Fruit fly (Drosophila melanogaster) whole organism, wandering third instar larva: ENCODE data around the gene Tom20.

Source experiments
- Abd-B ChIP-seq: fragments of >200 bp; optimal IDR thresholded peaks from 2 replicates; lab custom pipeline; 2017; ENCODE audit warnings: missing biosample characterization, missing genetic modification characterization
- CG32264 ChIP-seq: fragments of 200-800 bp; sonication (Bioruptor generic); optimal IDR thresholded peaks from 2 replicates; lab custom pipeline; 2016; ENCODE audit warnings: missing biosample characterization, missing genetic modification characterization
- CG9705 ChIP-seq: fragments of 200-800 bp; sonication (Bioruptor generic); optimal IDR thresholded peaks from 2 replicates; lab custom pipeline; 2018; ENCODE audit warnings: missing biosample characterization, mild to moderate bottlenecking, missing genetic modification characterization
- CrebA ChIP-seq: fragments of 200-800 bp; sonication (Bioruptor generic); optimal IDR thresholded peaks from 2 replicates; lab custom pipeline; 2016; ENCODE audit warnings: missing biosample characterization, mild to moderate bottlenecking, missing genetic modification characterization, borderline replicate concordance
- Dfd ChIP-seq: fragments of >200 bp; optimal IDR thresholded peaks from 2 replicates; lab custom pipeline; 2017; ENCODE audit warnings: missing biosample characterization, missing genetic modification characterization
- Dif ChIP-seq: fragments of 200-275, 200-300 bp; sonication (Bioruptor generic); optimal IDR thresholded peaks from 2 replicates; lab custom pipeline; 2018; ENCODE audit warnings: missing biosample characterization, missing genetic modification characterization; ENCODE audit not compliant: partially characterized antibody
- GATAd ChIP-seq: sonication (Bioruptor generic); optimal IDR thresholded peaks from 2 replicates; lab custom pipeline; 2016; ENCODE audit warnings: missing biosample characterization, missing genetic modification characterization
- HLH106 ChIP-seq: fragments of 200-800 bp; optimal IDR thresholded peaks from 3 replicates; lab custom pipeline; 2019; ENCODE audit warnings: missing biosample characterization, mild to moderate bottlenecking, missing genetic modification characterization, moderate library complexity
- Hnf4 ChIP-seq: fragments of 200-800 bp; sonication (Bioruptor generic); optimal IDR thresholded peaks from 2 replicates; lab custom pipeline; 2016; ENCODE audit warnings: missing biosample characterization, mild to moderate bottlenecking, missing genetic modification characterization
- Hr78 ChIP-seq: fragments of >200 bp; optimal IDR thresholded peaks from 2 replicates; lab custom pipeline; 2017; ENCODE audit warnings: missing biosample characterization, missing genetic modification characterization
- Hr83 ChIP-seq: fragments of 200-300 bp; sonication (Bioruptor generic); optimal IDR thresholded peaks from 2 replicates; lab custom pipeline; 2016; ENCODE audit warnings: missing biosample characterization, mild to moderate bottlenecking, missing genetic modification characterization, moderate library complexity; ENCODE audit not compliant: poor library complexity, severe bottlenecking
- Jra ChIP-seq: sonication (Bioruptor generic); optimal IDR thresholded peaks from 2 replicates; lab custom pipeline; 2016; ENCODE audit warnings: missing biosample characterization, missing genetic modification characterization
- Mio ChIP-seq: sonication (Bioruptor generic); optimal IDR thresholded peaks from 2 replicates; lab custom pipeline; 2016; ENCODE audit warnings: missing biosample characterization, missing genetic modification characterization
- Myc ChIP-seq: fragments of >200 bp; optimal IDR thresholded peaks from 2 replicates; lab custom pipeline; 2017
- N ChIP-seq: fragments of >200 bp; optimal IDR thresholded peaks from 2 replicates; lab custom pipeline; 2018; ENCODE audit warnings: missing biosample characterization, missing external identifiers, missing genetic modification characterization
- OdsH ChIP-seq: fragments of 200-800 bp; sonication (Bioruptor generic); optimal IDR thresholded peaks from 2 replicates; lab custom pipeline; 2016; ENCODE audit warnings: missing biosample characterization, mild to moderate bottlenecking, missing genetic modification characterization
- Rel ChIP-seq, 2 experiments: fragments of 200-800 bp; sonication (Bioruptor generic) in 1 of 2; optimal IDR thresholded peaks; 2 replicates in 1 of 2; 3 replicates in 1 of 2; lab custom pipeline; 2016 to 2019; ENCODE audit warnings: mild to moderate bottlenecking in 2 of 2, missing biosample characterization in 2 of 2, missing genetic modification characterization in 2 of 2, moderate library complexity in 1 of 2
- Sp1 ChIP-seq: fragments of 200-800 bp; sonication (Bioruptor generic); optimal IDR thresholded peaks from 3 replicates; lab custom pipeline; 2019; ENCODE audit warnings: missing biosample characterization, mild to moderate bottlenecking, missing genetic modification characterization, moderate library complexity
- Vsx2 ChIP-seq: fragments of 200-300, 225-300 bp; sonication (Bioruptor generic); optimal IDR thresholded peaks from 2 replicates; lab custom pipeline; 2018; ENCODE audit warnings: missing biosample characterization, missing genetic modification characterization; ENCODE audit not compliant: partially characterized antibody
- br ChIP-seq: fragments of 200-800 bp; sonication (Bioruptor generic); optimal IDR thresholded peaks from 2 replicates; lab custom pipeline; 2016; ENCODE audit warnings: missing biosample characterization, missing genetic modification characterization
- brk ChIP-seq: fragments of 200-800 bp; sonication (Bioruptor generic); optimal IDR thresholded peaks from 2 replicates; lab custom pipeline; 2016; ENCODE audit warnings: missing biosample characterization, mild to moderate bottlenecking, missing genetic modification characterization
- dl ChIP-seq, 2 experiments: fragments of 175-275, 200-275 bp in 1 of 2; fragments of 200-275 bp in 1 of 2; sonication (Bioruptor generic); optimal IDR thresholded peaks; lab custom pipeline; 2018; ENCODE audit warnings: mild to moderate bottlenecking in 2 of 2, missing biosample characterization in 2 of 2, missing genetic modification characterization in 2 of 2, moderate library complexity in 2 of 2; ENCODE audit not compliant: partially characterized antibody in 2 of 2, insufficient read depth in 1 of 2
- dmrt93B ChIP-seq: fragments of 200-800 bp; sonication (Bioruptor generic); optimal IDR thresholded peaks from 2 replicates; lab custom pipeline; 2018; ENCODE audit warnings: missing biosample characterization, mild to moderate bottlenecking, missing genetic modification characterization
- dsf ChIP-seq: sonication (Bioruptor generic); optimal IDR thresholded peaks from 2 replicates; lab custom pipeline; 2016; ENCODE audit warnings: missing biosample characterization, missing genetic modification characterization, borderline replicate concordance
- ey ChIP-seq: fragments of 200-800 bp; sonication (Bioruptor generic); optimal IDR thresholded peaks from 2 replicates; lab custom pipeline; 2016; ENCODE audit warnings: missing biosample characterization, missing genetic modification characterization
- foxo ChIP-seq, 2 experiments: fragments of 200-800 bp; sonication (Bioruptor generic); optimal IDR thresholded peaks; 2 replicates in 1 of 2; 3 replicates in 1 of 2; lab custom pipeline; 2016 to 2017; ENCODE audit warnings: missing biosample characterization in 2 of 2, missing genetic modification characterization in 2 of 2
- fru ChIP-seq: fragments of 200-800 bp; sonication (Bioruptor generic); optimal IDR thresholded peaks from 3 replicates; lab custom pipeline; 2016; ENCODE audit warnings: missing biosample characterization, mild to moderate bottlenecking, missing genetic modification characterization
- h ChIP-seq: fragments of 200-800 bp; sonication (Bioruptor generic); optimal IDR thresholded peaks from 3 replicates; lab custom pipeline; 2016; ENCODE audit warnings: missing biosample characterization, mild to moderate bottlenecking, missing genetic modification characterization
- jim ChIP-seq: fragments of 175-275, 200-325 bp; sonication (Bioruptor generic); optimal IDR thresholded peaks from 2 replicates; lab custom pipeline; 2016; ENCODE audit warnings: missing biosample characterization, mild to moderate bottlenecking, missing genetic modification characterization
- lola ChIP-seq: fragments of >200 bp; optimal IDR thresholded peaks from 2 replicates; lab custom pipeline; 2017; ENCODE audit warnings: missing biosample characterization, missing genetic modification characterization
- pan ChIP-seq: fragments of >200 bp; optimal IDR thresholded peaks from 2 replicates; lab custom pipeline; 2017
- psq ChIP-seq: fragments of 200-800 bp; sonication (Bioruptor generic); optimal IDR thresholded peaks from 3 replicates; lab custom pipeline; 2017; ENCODE audit warnings: missing biosample characterization, mild to moderate bottlenecking, missing genetic modification characterization, moderate library complexity
- rgr ChIP-seq: fragments of 200-800 bp; sonication (Bioruptor generic); optimal IDR thresholded peaks from 3 replicates; lab custom pipeline; 2016; ENCODE audit warnings: missing biosample characterization, mild to moderate bottlenecking, missing genetic modification characterization
- sage ChIP-seq: fragments of 200-800 bp; sonication (Bioruptor generic); optimal IDR thresholded peaks from 2 replicates; lab custom pipeline; 2016; ENCODE audit warnings: missing biosample characterization, mild to moderate bottlenecking, missing genetic modification characterization
- sv ChIP-seq: fragments of 200-800 bp; sonication (Bioruptor generic); optimal IDR thresholded peaks from 3 replicates; lab custom pipeline; 2016; ENCODE audit warnings: missing biosample characterization, missing genetic modification characterization
- tai ChIP-seq: sonication (Bioruptor generic); optimal IDR thresholded peaks from 2 replicates; lab custom pipeline; 2016; ENCODE audit warnings: missing biosample characterization, missing genetic modification characterization
- usp ChIP-seq: fragments of >200 bp; optimal IDR thresholded peaks from 2 replicates; lab custom pipeline; 2017; ENCODE audit warnings: missing biosample characterization, missing genetic modification characterization
- woc ChIP-seq: sonication (Bioruptor generic); optimal IDR thresholded peaks from 2 replicates; lab custom pipeline; 2016; ENCODE audit warnings: missing biosample characterization, mild to moderate bottlenecking, missing genetic modification characterization

The Tom20 gene

DNA sequence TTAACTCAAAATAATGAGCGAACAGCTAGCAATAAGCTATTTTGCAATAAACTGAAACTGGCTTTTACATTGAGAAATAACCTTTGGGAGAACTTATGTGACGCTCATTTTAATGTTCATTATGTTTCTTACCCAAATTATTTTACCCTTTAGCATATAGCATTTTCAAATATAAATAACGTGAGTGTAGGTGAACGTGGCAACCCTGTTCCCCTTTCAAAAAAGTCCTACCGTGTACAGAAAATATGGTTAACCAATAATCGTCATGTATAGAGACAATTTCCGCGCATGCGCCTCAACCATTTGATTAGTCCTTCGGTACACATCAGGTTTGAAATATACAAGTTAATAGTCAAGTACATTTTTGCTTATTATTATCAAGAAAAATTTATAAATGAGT lies 6.4 kb upstream of the Tom20 start:
- TF ChIP-seq HLH106 (tag; lab: Kevin White, UChicago) (no peak), Hr83 (GFP tag; lab: Kevin White, UChicago) (no peak), CG9705 (no peak), rgr (no peak), Mio (GFP tag; lab: Kevin White, UChicago) (no peak), GATAd (no peak), CrebA (GFP tag; lab: Kevin White, UChicago) (no peak), fru (GFP tag; lab: Kevin White, UChicago) (no peak), OdsH (GFP tag; lab: Kevin White, UChicago) (no peak), psq (GFP tag; lab: Kevin White, UChicago) (no peak), dsf (no peak), Hnf4 (GFP tag; lab: Kevin White, UChicago) (no peak), dl (GFP tag; optimal IDR thresholded peaks at IDR 0.05; lab: Kevin White, UChicago; ENCODE audit: insufficient read depth in 1 of 2, partially characterized antibody in 2 of 2) (no peak), dmrt93B (GFP tag; lab: Kevin White, UChicago) (no peak), sv (GFP tag; lab: Kevin White, UChicago) (no peak), tai (GFP tag; lab: Kevin White, UChicago) (no peak), ey (no peak), Dif (GFP tag; lab: Kevin White, UChicago) (no peak), jim (GFP tag; lab: Kevin White, UChicago) (no peak)

DNA sequence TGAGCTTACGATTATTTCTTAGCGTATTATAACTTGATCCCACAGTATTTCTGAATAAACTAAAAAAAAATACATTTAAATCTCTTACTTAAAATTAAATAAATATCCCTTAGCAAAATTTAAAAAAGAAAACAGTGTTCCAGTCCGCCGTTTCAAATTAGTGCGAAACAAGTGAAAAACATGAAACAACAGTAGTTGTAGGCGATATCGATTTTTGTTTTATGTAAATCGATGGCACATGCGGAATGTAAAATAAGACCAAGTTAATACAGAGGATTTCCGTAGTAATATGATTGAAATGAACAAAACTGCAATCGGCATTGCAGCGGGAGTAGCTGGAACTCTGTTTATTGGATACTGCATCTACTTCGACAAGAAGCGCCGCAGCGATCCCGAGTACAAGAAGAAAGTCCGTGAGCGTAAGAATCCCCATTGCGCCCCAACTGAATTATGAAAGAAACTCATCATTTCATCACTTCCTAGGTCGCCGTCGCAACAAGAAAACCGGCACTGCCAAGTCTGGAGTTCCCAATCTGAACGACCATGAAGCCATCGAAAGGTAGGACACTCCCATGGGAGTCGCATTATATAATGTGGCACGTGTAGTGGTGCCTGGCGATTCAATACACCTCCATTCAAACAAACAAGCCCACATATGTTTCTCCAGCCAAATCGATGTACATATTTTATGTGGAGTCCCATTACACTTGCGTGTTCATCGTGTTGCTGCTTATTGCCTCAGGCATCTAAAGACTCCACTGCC lies 615 bp downstream of the Tom20 start:
- TF ChIP-seq Hr78 (no peak), Rel (GFP tag; optimal IDR thresholded peaks at IDR 0.05; lab: Kevin White, UChicago) (no peak), Rel (tag; optimal IDR thresholded peaks at IDR 0.05; lab: Kevin White, UChicago) (no peak), usp (GFP tag; lab: Kevin White, UChicago) (no peak), woc (GFP tag; lab: Kevin White, UChicago) (peak; percentile 56), fru (GFP tag; lab: Kevin White, UChicago) (peak; percentile 41), Dif (GFP tag; lab: Kevin White, UChicago) (no peak), dsf (no peak), HLH106 (tag; lab: Kevin White, UChicago) (no peak)

DNA sequence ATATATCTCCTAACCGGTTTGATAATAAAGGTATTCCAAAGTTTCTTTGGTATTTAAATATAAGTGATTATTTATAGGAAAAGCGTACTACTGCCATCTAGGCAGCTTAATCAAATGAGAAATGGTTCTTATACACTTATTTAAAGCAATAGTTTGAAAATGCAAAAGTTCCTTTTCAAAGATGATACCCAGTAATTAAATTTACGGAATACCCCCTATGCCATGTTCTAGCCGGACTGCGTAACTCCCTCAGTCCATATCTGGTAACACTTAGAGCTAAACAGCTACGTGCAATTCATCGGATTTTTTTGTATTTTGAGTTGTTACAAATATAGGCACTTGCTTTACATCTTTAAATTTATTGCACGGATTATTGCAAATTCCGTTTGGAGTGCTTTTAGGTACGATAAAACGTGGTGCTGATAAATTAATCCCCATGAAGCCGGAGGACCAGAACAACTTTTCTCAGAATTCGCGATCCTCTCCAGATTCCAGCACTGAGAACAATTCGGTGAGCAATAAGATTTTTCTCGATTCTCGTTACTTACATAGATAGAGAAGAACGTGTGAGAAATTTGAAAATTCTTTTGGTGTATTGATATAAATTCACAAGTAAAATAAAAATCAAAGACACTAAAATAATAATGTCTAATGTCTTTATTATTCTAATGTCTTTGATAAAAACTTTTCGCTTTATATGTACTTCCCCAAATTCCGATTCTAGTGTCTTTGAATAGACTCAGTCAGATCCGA lies 2.2 kb downstream of the Tom20 start, which contains the start of gene CG7668:
Gene CG7668, plus strand, starts transcription at position 255 of the 753 bp plus-strand sequence.
- peak; percentile 89 for TF ChIP-seq CG9705
- peak; percentile 40 for TF ChIP-seq Rel (GFP tag; optimal IDR thresholded peaks at IDR 0.05; lab: Kevin White, UChicago)
- TF ChIP-seq Rel (tag; optimal IDR thresholded peaks at IDR 0.05; lab: Kevin White, UChicago) = peak; percentile 80
- TF ChIP-seq psq (GFP tag; lab: Kevin White, UChicago) = peak; percentile 81
- peak; percentile 37 for TF ChIP-seq GATAd
- TF ChIP-seq pan (lab: Kevin White, UChicago) = peak; percentile 28
- TF ChIP-seq dsf = peak; percentile 69
- peak; percentile 95 for TF ChIP-seq HLH106 (tag; lab: Kevin White, UChicago)
- TF ChIP-seq Abd-B = no peak
- TF ChIP-seq foxo (GFP tag; optimal IDR thresholded peaks at IDR 0.05; lab: Kevin White, UChicago) = peak in 1 of 2 experiments; percentile 94
- TF ChIP-seq sv (GFP tag; lab: Kevin White, UChicago) = peak; percentile 85
- TF ChIP-seq dmrt93B (GFP tag; lab: Kevin White, UChicago) = peak; percentile 76
- TF ChIP-seq fru (GFP tag; lab: Kevin White, UChicago) = peak; percentile 91
- no peak for TF ChIP-seq Hr78
- peak; percentile 79 for TF ChIP-seq woc (GFP tag; lab: Kevin White, UChicago)
- TF ChIP-seq Jra (GFP tag; lab: Kevin White, UChicago) = peak; percentile 75
- TF ChIP-seq ey = peak; percentile 88
- no peak for TF ChIP-seq dl (GFP tag; optimal IDR thresholded peaks at IDR 0.05; lab: Kevin White, UChicago; ENCODE audit: insufficient read depth in 1 of 2, partially characterized antibody in 2 of 2)
- TF ChIP-seq lola = no peak
- TF ChIP-seq Dif (GFP tag; lab: Kevin White, UChicago) = no peak
- peak; percentile 63 for TF ChIP-seq CrebA (GFP tag; lab: Kevin White, UChicago)
- peak; percentile 95 for TF ChIP-seq Sp1 (GFP tag; lab: Kevin White, UChicago)
- TF ChIP-seq br = peak; percentile 89
- peak; percentile 73 for TF ChIP-seq sage (GFP tag; lab: Kevin White, UChicago)
- TF ChIP-seq Vsx2 = no peak
- peak; percentile 90 for TF ChIP-seq OdsH (GFP tag; lab: Kevin White, UChicago)
- no peak for TF ChIP-seq usp (GFP tag; lab: Kevin White, UChicago)
- TF ChIP-seq Hr83 (GFP tag; lab: Kevin White, UChicago) = peak; percentile 81
- peak; percentile 86 for TF ChIP-seq brk (GFP tag; lab: Kevin White, UChicago)
- peak; percentile 93 for TF ChIP-seq rgr
- peak; percentile 93 for TF ChIP-seq h
- no peak for TF ChIP-seq Myc (lab: Kevin White, UChicago)
- TF ChIP-seq Dfd (GFP tag; lab: Kevin White, UChicago) = no peak
- no peak for TF ChIP-seq jim (GFP tag; lab: Kevin White, UChicago)
- peak; percentile 75 for TF ChIP-seq tai (GFP tag; lab: Kevin White, UChicago)
- TF ChIP-seq Mio (GFP tag; lab: Kevin White, UChicago) = no peak
- TF ChIP-seq N (GFP tag; lab: Kevin White, UChicago) = no peak
- TF ChIP-seq Hnf4 (GFP tag; lab: Kevin White, UChicago) = peak; percentile 87
- TF ChIP-seq CG32264 (GFP tag; lab: Kevin White, UChicago) = peak; percentile 65
